Worm (Caenorhabditis elegans) whole organism, midembryonic: ENCODE measurements around the gene H12C20.7.

ENCODE experiments used
- T22C8.4 ChIP-seq: fragments of 200-800 bp; sonication (Bioruptor generic); IDR thresholded peaks from 2 replicates; pipeline ENCODE4 v1.3.6; 2022; ENCODE audit warnings: missing genetic modification characterization, missing compliant biosample characterization
- cog-1 ChIP-seq: sonication (generic microtip); optimal IDR thresholded peaks from 2 replicates; lab custom pipeline; 2016; ENCODE audit warnings: missing genetic modification characterization, missing compliant biosample characterization
- flt-1 ChIP-seq: fragments of 200-800 bp; sonication (Bioruptor generic); IDR thresholded peaks from 2 replicates; pipeline ENCODE4 v1.3.6; 2022; ENCODE audit warnings: missing genetic modification characterization, missing compliant biosample characterization
- klf-2 ChIP-seq: fragments of 200-800 bp; sonication (Bioruptor generic); conservative IDR thresholded peaks from 2 replicates; pipeline ENCODE4 v1.3.6; 2022; ENCODE audit warnings: missing genetic modification reagents, missing genetic modification characterization, missing compliant biosample characterization
- med-1 ChIP-seq: sonication (generic microtip); optimal IDR thresholded peaks from 2 replicates; lab custom pipeline; 2017; ENCODE audit warnings: missing genetic modification characterization, mild to moderate bottlenecking, missing compliant biosample characterization, antibody characterized with exemption, missing genetic modification reagents; ENCODE audit not compliant: insufficient read depth
- ref-1 ChIP-seq: fragments of 200-800 bp; sonication (Bioruptor generic); conservative IDR thresholded peaks from 2 replicates; pipeline ENCODE4 v1.3.6; 2022; ENCODE audit warnings: missing genetic modification reagents, missing genetic modification characterization, missing compliant biosample characterization
- tab-1 ChIP-seq: fragments of 200-800 bp; sonication (Bioruptor generic); IDR thresholded peaks from 2 replicates; pipeline ENCODE4 v1.3.6; 2022; ENCODE audit warnings: missing genetic modification characterization, missing compliant biosample characterization
- ztf-23 ChIP-seq: fragments of 200-800 bp; sonication (Bioruptor generic); IDR thresholded peaks from 2 replicates; pipeline ENCODE4 v1.3.6; 2022; ENCODE audit warnings: missing genetic modification reagents, missing genetic modification characterization, missing compliant biosample characterization
- ztf-29 ChIP-seq: fragments of 200-800 bp; sonication (Bioruptor generic); IDR thresholded peaks from 2 replicates; pipeline ENCODE4 v1.3.6; 2022; ENCODE audit warnings: missing genetic modification reagents, missing genetic modification characterization, missing compliant biosample characterization

ce11 chrV:11546795-11547194 is 26.0 kb downstream of the H12C20.7 start, which contains the start of gene F38B7.11:
- TF ChIP-seq klf-2 (GFP tag; lab: Robert Waterston, UW) (no peak), ztf-23 (GFP tag; lab: Robert Waterston, UW) (no peak), flt-1 (GFP tag; lab: Robert Waterston, UW) (no peak), cog-1 (tag; lab: Kevin White, UChicago) (no peak), ref-1 (GFP tag; lab: Robert Waterston, UW) (no peak), tab-1 (GFP tag; lab: Robert Waterston, UW) (no peak), ztf-29 (GFP tag; lab: Robert Waterston, UW) (no peak), T22C8.4 (no peak), med-1 (no peak)
